Worm (Caenorhabditis elegans) whole organism, L4 larva: ENCODE results near the gene C44B9.2.

Experiments used
- D1046.2 ChIP-seq: fragments of 200-800 bp; sonication (Bioruptor generic); IDR thresholded peaks from 2 replicates; pipeline ENCODE4 v1.3.6; 2022; ENCODE audit warnings: missing genetic modification characterization, missing compliant biosample characterization
- F10B5.3 ChIP-seq: sonication (generic microtip); optimal IDR thresholded peaks from 2 replicates; lab custom pipeline; 2016; ENCODE audit warnings: mild to moderate bottlenecking, missing genetic modification characterization, missing compliant biosample characterization
- F26F4.8 ChIP-seq: fragments of 200-800 bp; sonication (Bioruptor generic); conservative IDR thresholded peaks from 2 replicates; pipeline ENCODE4 v1.3.6; 2022; ENCODE audit warnings: missing genetic modification characterization, missing compliant biosample characterization
- F37D6.2 ChIP-seq: sonication (generic microtip); optimal IDR thresholded peaks from 2 replicates; lab custom pipeline; 2016; ENCODE audit warnings: mild to moderate bottlenecking, missing genetic modification characterization, missing compliant biosample characterization
- F44E2.7 ChIP-seq: fragments of 200-800 bp; sonication (Bioruptor generic); IDR thresholded peaks from 2 replicates; pipeline ENCODE4 v2.1.2; 2022; ENCODE audit warnings: missing genetic modification characterization, missing compliant biosample characterization
- Y105C5A.15 ChIP-seq: fragments of 200-800 bp; sonication (Bioruptor generic); IDR thresholded peaks from 2 replicates; pipeline ENCODE4 v1.3.6; 2022; ENCODE audit warnings: missing genetic modification characterization, missing compliant biosample characterization
- ZK337.2 ChIP-seq: fragments of 200-800 bp; sonication (Bioruptor generic); IDR thresholded peaks from 2 replicates; pipeline ENCODE4 v1.3.6; 2022; ENCODE audit warnings: missing genetic modification reagents, missing genetic modification characterization, missing compliant biosample characterization
- aha-1 ChIP-seq: fragments of 150-350 bp; peaks from one replicate; lab custom pipeline; 2014; ENCODE audit warnings: missing biosample characterization, missing genetic modification characterization
- aly-2 ChIP-seq: sonication (generic microtip); optimal IDR thresholded peaks from 2 replicates; lab custom pipeline; 2018; ENCODE audit warnings: missing biosample characterization, missing genetic modification characterization
- ama-1 ChIP-seq: fragments of 150-350 bp; optimal IDR thresholded peaks from 2 replicates; lab custom pipeline; 2014; ENCODE audit warnings: inconsistent platforms, mixed read lengths
- attf-4 ChIP-seq: sonication (generic microtip); optimal IDR thresholded peaks from 3 replicates; lab custom pipeline; 2017; ENCODE audit warnings: missing biosample characterization, missing genetic modification characterization
- ceh-28 ChIP-seq: fragments of 150-350 bp; optimal IDR thresholded peaks from 2 replicates; lab custom pipeline; 2014; ENCODE audit warnings: missing biosample characterization, missing genetic modification reagents, missing genetic modification characterization
- ceh-62 ChIP-seq: sonication (generic microtip); optimal IDR thresholded peaks from 2 replicates; lab custom pipeline; 2017; ENCODE audit warnings: missing biosample characterization, missing genetic modification characterization
- cey-2 ChIP-seq: sonication (generic microtip); optimal IDR thresholded peaks from 3 replicates; lab custom pipeline; 2017; ENCODE audit warnings: missing genetic modification characterization, mild to moderate bottlenecking, missing compliant biosample characterization, antibody characterized with exemption, borderline replicate concordance; ENCODE audit not compliant: insufficient read depth
- daf-12 ChIP-seq: fragments of 150-350 bp; optimal IDR thresholded peaks from 2 replicates; lab custom pipeline; 2014; ENCODE audit warnings: missing biosample characterization, missing genetic modification reagents, missing genetic modification characterization
- daf-16 ChIP-seq, 3 experiments: sonication (generic microtip); optimal IDR thresholded peaks; 2 replicates each; lab custom pipeline; 2016 to 2017; ENCODE audit warnings: missing genetic modification characterization in 3 of 3, missing genetic modification reagents in 3 of 3, mild to moderate bottlenecking in 2 of 3, missing compliant biosample characterization in 2 of 3, missing biosample characterization in 1 of 3, moderate library complexity in 1 of 3
- daf-19 ChIP-seq: fragments of 200-800 bp; sonication (Bioruptor generic); conservative IDR thresholded peaks from 2 replicates; pipeline ENCODE4 v1.3.6; 2022; ENCODE audit warnings: missing genetic modification characterization, missing compliant biosample characterization
- dmd-6 ChIP-seq: fragments of 200-800 bp; sonication (Bioruptor generic); IDR thresholded peaks from 2 replicates; pipeline ENCODE4 v1.3.6; 2022; ENCODE audit warnings: missing genetic modification reagents, missing genetic modification characterization, missing compliant biosample characterization
- dmd-9 ChIP-seq: fragments of 200-800 bp; sonication (Bioruptor generic); IDR thresholded peaks from 2 replicates; pipeline ENCODE4 v1.3.6; 2022; ENCODE audit warnings: missing genetic modification reagents, missing genetic modification characterization, missing compliant biosample characterization
- dpl-1 ChIP-seq: fragments of 150-350 bp; optimal IDR thresholded peaks from 2 replicates; lab custom pipeline; 2014; ENCODE audit warnings: missing biosample characterization, missing genetic modification reagents, missing genetic modification characterization
- dve-1 ChIP-seq: sonication (generic microtip); optimal IDR thresholded peaks from 2 replicates; lab custom pipeline; 2017; ENCODE audit warnings: antibody characterized with exemption, mild to moderate bottlenecking, missing genetic modification characterization, missing compliant biosample characterization; ENCODE audit not compliant: insufficient read depth
- egl-27 ChIP-seq: sonication (generic microtip); optimal IDR thresholded peaks from 3 replicates; lab custom pipeline; 2017; ENCODE audit warnings: missing biosample characterization, missing genetic modification reagents, missing genetic modification characterization
- hif-1 ChIP-seq, 2 experiments: sonication (generic microtip); optimal IDR thresholded peaks; 2 replicates each; lab custom pipeline; 2016 to 2017; ENCODE audit warnings: missing compliant biosample characterization in 2 of 2, missing genetic modification characterization in 2 of 2, missing genetic modification reagents in 2 of 2, missing genotype in 2 of 2, mild to moderate bottlenecking in 1 of 2
- hlh-30 ChIP-seq: sonication (generic microtip); optimal IDR thresholded peaks from 2 replicates; lab custom pipeline; 2017; ENCODE audit warnings: antibody characterized with exemption, mild to moderate bottlenecking, missing genetic modification characterization, missing compliant biosample characterization; ENCODE audit not compliant: insufficient read depth
- hmg-1.1 ChIP-seq: fragments of 200-800 bp; sonication (Bioruptor generic); IDR thresholded peaks from 2 replicates; pipeline ENCODE4 v1.3.6; 2022; ENCODE audit warnings: missing genetic modification reagents, missing genetic modification characterization, missing compliant biosample characterization
- lim-7 ChIP-seq: fragments of 200-800 bp; sonication (Bioruptor generic); IDR thresholded peaks from 2 replicates; pipeline ENCODE4 v1.3.6; 2022; ENCODE audit warnings: missing genetic modification characterization, missing compliant biosample characterization
- lin-29 ChIP-seq: fragments of 200-800 bp; sonication (Bioruptor generic); IDR thresholded peaks from 2 replicates; pipeline ENCODE4 v1.3.6; 2022; ENCODE audit warnings: missing genetic modification reagents, missing genetic modification characterization, missing compliant biosample characterization
- lin-38 ChIP-seq: fragments of 200-800 bp; sonication (Bioruptor generic); IDR thresholded peaks from 2 replicates; pipeline ENCODE4 v1.3.6; 2022; ENCODE audit warnings: missing genetic modification reagents, missing genetic modification characterization, missing compliant biosample characterization
- mep-1 ChIP-seq: fragments of 150-350 bp; sonication (generic microtip); optimal IDR thresholded peaks from 3 replicates; lab custom pipeline; 2014; ENCODE audit warnings: missing biosample characterization, missing genetic modification characterization
- mes-2 ChIP-seq: sonication (generic microtip); optimal IDR thresholded peaks from 2 replicates; lab custom pipeline; 2016; ENCODE audit warnings: missing genotype, mild to moderate bottlenecking, missing genetic modification characterization, missing compliant biosample characterization; ENCODE audit not compliant: poor library complexity, severe bottlenecking
- mxl-3 ChIP-seq: fragments of 200-800 bp; sonication (Bioruptor generic); optimal IDR thresholded peaks from 2 replicates; lab custom pipeline; 2018; ENCODE audit warnings: mild to moderate bottlenecking, missing genetic modification characterization, missing compliant biosample characterization
- nhr-10 ChIP-seq: fragments of 150-350 bp; optimal IDR thresholded peaks from 2 replicates; lab custom pipeline; 2014; ENCODE audit warnings: missing biosample characterization, missing genetic modification characterization
- nhr-102 ChIP-seq: sonication (generic microtip); optimal IDR thresholded peaks from 2 replicates; lab custom pipeline; 2016; ENCODE audit warnings: mild to moderate bottlenecking, missing genetic modification characterization, moderate library complexity, missing compliant biosample characterization
- nhr-11 ChIP-seq: fragments of 150-350 bp; optimal IDR thresholded peaks from 2 replicates; lab custom pipeline; 2014; ENCODE audit warnings: missing biosample characterization, missing genetic modification characterization
- nhr-6 ChIP-seq: fragments of 150-350 bp; optimal IDR thresholded peaks from 2 replicates; lab custom pipeline; 2014; ENCODE audit warnings: missing biosample characterization, missing genetic modification characterization
- nhr-77 ChIP-seq: fragments of 150-350 bp; optimal IDR thresholded peaks from 2 replicates; lab custom pipeline; 2014; ENCODE audit warnings: missing biosample characterization, missing genetic modification characterization
- pqm-1 ChIP-seq: sonication (generic microtip); optimal IDR thresholded peaks from 2 replicates; lab custom pipeline; 2017; ENCODE audit warnings: missing biosample characterization, missing genetic modification characterization
- rbr-2 ChIP-seq: sonication (generic microtip); optimal IDR thresholded peaks from 2 replicates; lab custom pipeline; 2016; ENCODE audit warnings: missing genotype, missing genetic modification characterization, missing compliant biosample characterization
- saeg-2 ChIP-seq: fragments of 200-800 bp; sonication (Bioruptor generic); IDR thresholded peaks from 2 replicates; pipeline ENCODE4 v1.3.6; 2022; ENCODE audit warnings: missing genetic modification reagents, missing genetic modification characterization, missing compliant biosample characterization
- sdz-12 ChIP-seq: fragments of 200-800 bp; sonication (Bioruptor generic); optimal IDR thresholded peaks from 2 replicates; lab custom pipeline; 2018; ENCODE audit warnings: mild to moderate bottlenecking, missing genetic modification characterization, missing compliant biosample characterization
- set-16 ChIP-seq: fragments of 200-800 bp; sonication (Bioruptor generic); IDR thresholded peaks from 2 replicates; pipeline ENCODE4 v1.3.6; 2022; ENCODE audit warnings: missing genetic modification reagents, missing genetic modification characterization, missing compliant biosample characterization
- tra-1 ChIP-seq: fragments of 200-800 bp; sonication (Bioruptor generic); IDR thresholded peaks from 2 replicates; pipeline ENCODE4 v1.3.6; 2022; ENCODE audit warnings: missing genetic modification reagents, missing genetic modification characterization, missing compliant biosample characterization
- unc-130 ChIP-seq: sonication (generic microtip); optimal IDR thresholded peaks from 2 replicates; lab custom pipeline; 2016; ENCODE audit warnings: missing genetic modification reagents, missing genetic modification characterization, missing compliant biosample characterization
- vab-7 ChIP-seq: fragments of 200-800 bp; sonication (Bioruptor generic); IDR thresholded peaks from 2 replicates; pipeline ENCODE4 v1.3.6; 2022; ENCODE audit warnings: missing genetic modification reagents, missing genetic modification characterization, missing compliant biosample characterization
- ztf-7 ChIP-seq: fragments of 150-350 bp; optimal IDR thresholded peaks from 2 replicates; lab custom pipeline; 2014; ENCODE audit warnings: missing biosample characterization, missing genetic modification characterization

C44B9.2 gene

ce11 chrIII:10848858-10849257, 26.4 kb upstream of the C44B9.2 start, which contains the start of the genes fbxb-85 and hex-3 (continued):
- TF ChIP-seq F37D6.2 (tag; lab: Kevin White, UChicago) (peak; percentile 93), F10B5.3 (tag; lab: Kevin White, UChicago) (peak; percentile 89), daf-19 (peak; percentile 82), lin-29 (GFP tag; lab: Robert Waterston, UW) (peak; percentile 77), D1046.2 (GFP tag; lab: Robert Waterston, UW) (peak; percentile 73; the same call in 1 of the 2 replicates), sdz-12 (GFP tag; lab: Kevin White, UChicago) (no peak), dmd-9 (GFP tag; lab: Robert Waterston, UW) (no peak; the same call in 1 of the 2 replicates), Y105C5A.15 (GFP tag; lab: Robert Waterston, UW) (no peak), unc-130 (GFP tag; lab: Kevin White, UChicago) (peak; percentile 67), ceh-28 (no peak), F26F4.8 (GFP tag; lab: Robert Waterston, UW) (no peak), hif-1 (tag; optimal IDR thresholded peaks at IDR 0.05; lab: Kevin White, UChicago) (peak; percentile 60 to 75), dve-1 (tag; lab: Kevin White, UChicago) (peak; percentile 98), dpl-1 (peak; percentile 94), aly-2 (tag; lab: Kevin White, UChicago) (no peak), dmd-6 (GFP tag; lab: Robert Waterston, UW) (peak; percentile 84), nhr-11 (peak; percentile 73)

- TF ChIP-seq set-16 (GFP tag; lab: Robert Waterston, UW) = 0 out of 2 replicates have a peak, but pooled peaks have one; percentile 17
- no peak for TF ChIP-seq hlh-30
- TF ChIP-seq dve-1 (tag; lab: Kevin White, UChicago) = no peak
- peak; percentile 15 for TF ChIP-seq rbr-2 (tag; lab: Kevin White, UChicago)
- TF ChIP-seq tra-1 (GFP tag; lab: Robert Waterston, UW) = 0 out of 2 replicates have a peak, but pooled peaks have one; percentile 30
- TF ChIP-seq hmg-1.1 (GFP tag; lab: Robert Waterston, UW) = peak; percentile 55; the same call in 1 of the 2 replicates
- no peak for TF ChIP-seq lin-38
- no peak for TF ChIP-seq ztf-7 (tag; lab: Kevin White, UChicago)
- no peak for TF ChIP-seq pqm-1 (tag; lab: Kevin White, UChicago)
- no peak for TF ChIP-seq nhr-6 (tag; lab: Kevin White, UChicago)
- peak; percentile 8 for TF ChIP-seq aha-1 (tag; lab: Kevin White, UChicago)
- TF ChIP-seq daf-12 (tag; lab: Kevin White, UChicago) = no peak
- peak; percentile 54 for TF ChIP-seq mes-2 (tag; lab: Kevin White, UChicago)
These were observed 19.8 kb upstream of the C44B9.2 start, which contains the start of gene Y39A1C.1 for ce11 chrIII:10855398-10855880. Gene Y39A1C.1 (plus strand): TSS chrIII:10855448.

- TF ChIP-seq nhr-6 (tag; lab: Kevin White, UChicago) (no peak), nhr-77 (no peak), egl-27 (tag; lab: Kevin White, UChicago) (no peak), rbr-2 (tag; lab: Kevin White, UChicago) (no peak), aha-1 (tag; lab: Kevin White, UChicago) (no peak), ZK337.2 (GFP tag; lab: Robert Waterston, UW) (peak; percentile 57; the same call in 1 of the 2 replicates), F44E2.7 (GFP tag; lab: Robert Waterston, UW) (no peak), D1046.2 (GFP tag; lab: Robert Waterston, UW) (0 out of 2 replicates have a peak, but pooled peaks have one; percentile 56), ama-1 (lab: Kevin White, UChicago) (no peak), F26F4.8 (GFP tag; lab: Robert Waterston, UW) (no peak), cey-2 (no peak), nhr-10 (tag; lab: Kevin White, UChicago) (no peak), nhr-11 (no peak), hif-1 (tag; optimal IDR thresholded peaks at IDR 0.05; lab: Kevin White, UChicago) (peak in 1 of 2 experiments; percentile 72), saeg-2 (GFP tag; lab: Robert Waterston, UW) (no peak), mxl-3 (GFP tag; lab: Kevin White, UChicago) (no peak), dmd-6 (GFP tag; lab: Robert Waterston, UW) (peak; percentile 22; the same call in 1 of the 2 replicates), vab-7 (0 out of 2 replicates have a peak, but pooled peaks have one; percentile 55), nhr-102 (tag; lab: Kevin White, UChicago) (no peak), lim-7 (no peak), sdz-12 (GFP tag; lab: Kevin White, UChicago) (no peak), hlh-30 (no peak), daf-16 (GFP tag; optimal IDR thresholded peaks at IDR 0.05; lab: Kevin White, UChicago) (no peak), daf-16 (tag; optimal IDR thresholded peaks at IDR 0.05; lab: Kevin White, UChicago) (no peak), F10B5.3 (tag; lab: Kevin White, UChicago) (no peak), ceh-62 (tag; lab: Kevin White, UChicago) (no peak), attf-4 (tag; lab: Kevin White, UChicago) (no peak), mep-1 (tag; lab: Kevin White, UChicago) (no peak)
These were observed 18.4 kb upstream of the C44B9.2 start for ce11 chrIII:10856830-10857229.
